Worm (Caenorhabditis elegans) whole organism, late embryonic: Measurements from ENCODE around the gene F53A9.3.

Experiments
- C08G9.2 ChIP-seq: sonication (generic microtip); optimal IDR thresholded peaks from 2 replicates; lab custom pipeline; 2016; ENCODE audit warnings: mild to moderate bottlenecking, missing genetic modification characterization, moderate library complexity, missing compliant biosample characterization
- C38D4.7 ChIP-seq: fragments of 200-800 bp; sonication (Bioruptor generic); optimal IDR thresholded peaks from 2 replicates; lab custom pipeline; 2018; ENCODE audit warnings: mild to moderate bottlenecking, missing genetic modification characterization, moderate library complexity, missing compliant biosample characterization
- T23F11.4 ChIP-seq: fragments of 200-800 bp; sonication (Bioruptor generic); optimal IDR thresholded peaks from 2 replicates; lab custom pipeline; 2018; ENCODE audit warnings: mild to moderate bottlenecking, missing genetic modification characterization, missing compliant biosample characterization
- ahr-1 ChIP-seq: sonication (generic microtip); optimal IDR thresholded peaks from 2 replicates; lab custom pipeline; 2016; ENCODE audit warnings: missing genetic modification characterization, missing compliant biosample characterization
- ama-1 ChIP-seq: fragments of 150-350 bp; optimal IDR thresholded peaks from 2 replicates; lab custom pipeline; 2014
- ceh-14 ChIP-seq: sonication (generic microtip); optimal IDR thresholded peaks from 2 replicates; lab custom pipeline; 2016; ENCODE audit warnings: missing genotype, missing genetic modification characterization, missing compliant biosample characterization
- ceh-18 ChIP-seq: sonication (generic microtip); optimal IDR thresholded peaks from 2 replicates; lab custom pipeline; 2016; ENCODE audit warnings: missing genetic modification characterization, missing compliant biosample characterization
- ceh-19 ChIP-seq: fragments of 200-800 bp; sonication (Bioruptor generic); optimal IDR thresholded peaks from 2 replicates; lab custom pipeline; 2018; ENCODE audit warnings: mild to moderate bottlenecking, missing genetic modification characterization, missing compliant biosample characterization
- ceh-22 ChIP-seq: sonication (generic microtip); optimal IDR thresholded peaks from 2 replicates; lab custom pipeline; 2017; ENCODE audit warnings: missing biosample characterization, missing genetic modification characterization
- ceh-24 ChIP-seq: sonication (generic microtip); optimal IDR thresholded peaks from 2 replicates; lab custom pipeline; 2016; ENCODE audit warnings: mild to moderate bottlenecking, missing genetic modification characterization, missing compliant biosample characterization
- ceh-30 ChIP-seq: fragments of 150-350 bp; optimal IDR thresholded peaks from 2 replicates; lab custom pipeline; 2014; ENCODE audit warnings: missing biosample characterization, missing genetic modification characterization
- ceh-31 ChIP-seq: sonication (generic microtip); optimal IDR thresholded peaks from 2 replicates; lab custom pipeline; 2016; ENCODE audit warnings: missing genetic modification characterization, missing compliant biosample characterization
- ceh-34 ChIP-seq: sonication (generic microtip); optimal IDR thresholded peaks from 2 replicates; lab custom pipeline; 2016; ENCODE audit warnings: mild to moderate bottlenecking, missing genetic modification characterization, missing compliant biosample characterization
- ceh-45 ChIP-seq: fragments of 200-800 bp; sonication (Bioruptor generic); IDR thresholded peaks from 2 replicates; pipeline ENCODE4 v1.3.6; 2022; ENCODE audit warnings: missing genetic modification reagents, missing genetic modification characterization, missing compliant biosample characterization
- che-1 ChIP-seq: sonication (generic microtip); optimal IDR thresholded peaks from 2 replicates; lab custom pipeline; 2016; ENCODE audit warnings: mild to moderate bottlenecking, missing genetic modification characterization, missing compliant biosample characterization
- dmd-4 ChIP-seq: sonication (generic microtip); optimal IDR thresholded peaks from 2 replicates; lab custom pipeline; 2016; ENCODE audit warnings: borderline replicate concordance, missing genetic modification characterization, missing compliant biosample characterization
- dve-1 ChIP-seq: sonication (generic microtip); optimal IDR thresholded peaks from 2 replicates; lab custom pipeline; 2017; ENCODE audit warnings: antibody characterized with exemption, mild to moderate bottlenecking, missing genetic modification characterization, missing compliant biosample characterization
- elt-2 ChIP-seq: sonication (generic microtip); optimal IDR thresholded peaks from 2 replicates; lab custom pipeline; 2016; ENCODE audit warnings: missing genetic modification reagents, missing genetic modification characterization, missing compliant biosample characterization
- elt-4 ChIP-seq: sonication (generic microtip); optimal IDR thresholded peaks from 2 replicates; lab custom pipeline; 2016; ENCODE audit warnings: missing genetic modification characterization, missing compliant biosample characterization
- ets-4 ChIP-seq: sonication (generic microtip); optimal IDR thresholded peaks from 2 replicates; lab custom pipeline; 2016; ENCODE audit warnings: missing genetic modification characterization, missing compliant biosample characterization
- fax-1 ChIP-seq: sonication (generic microtip); optimal IDR thresholded peaks from 2 replicates; lab custom pipeline; 2016; ENCODE audit warnings: missing genotype, missing genetic modification characterization, missing compliant biosample characterization
- fkh-10 ChIP-seq: fragments of 150-350 bp; optimal IDR thresholded peaks from 2 replicates; lab custom pipeline; 2014; ENCODE audit warnings: missing biosample characterization, missing genetic modification reagents, missing genetic modification characterization
- hlh-8 ChIP-seq: sonication (generic microtip); optimal IDR thresholded peaks from 2 replicates; lab custom pipeline; 2016; ENCODE audit warnings: missing genotype, missing genetic modification characterization, missing compliant biosample characterization
- nhr-232 ChIP-seq: sonication (generic microtip); optimal IDR thresholded peaks from 2 replicates; lab custom pipeline; 2016; ENCODE audit warnings: missing genetic modification characterization, missing compliant biosample characterization
- npax-4 ChIP-seq: sonication (generic microtip); optimal IDR thresholded peaks from 2 replicates; lab custom pipeline; 2016; ENCODE audit warnings: missing genetic modification characterization, missing compliant biosample characterization
- pat-9 ChIP-seq: fragments of 200-800 bp; sonication (Bioruptor generic); optimal IDR thresholded peaks from 2 replicates; lab custom pipeline; 2018; ENCODE audit warnings: mild to moderate bottlenecking, missing genetic modification characterization, moderate library complexity, missing compliant biosample characterization
- pax-1 ChIP-seq: fragments of 150-350 bp; optimal IDR thresholded peaks from 2 replicates; lab custom pipeline; 2014; ENCODE audit warnings: missing biosample characterization, missing genetic modification characterization
- pha-4 ChIP-seq: fragments of 150-350 bp; optimal IDR thresholded peaks from 2 replicates; lab custom pipeline; 2018; ENCODE audit warnings: missing biosample characterization, missing genetic modification reagents, missing genetic modification characterization
- pqm-1 ChIP-seq: sonication (generic microtip); optimal IDR thresholded peaks from 2 replicates; lab custom pipeline; 2016; ENCODE audit warnings: missing genetic modification characterization, missing compliant biosample characterization
- pros-1 ChIP-seq: fragments of 150-350 bp; optimal IDR thresholded peaks from 2 replicates; lab custom pipeline; 2014; ENCODE audit warnings: missing biosample characterization, missing genetic modification reagents, missing genetic modification characterization
- ref-2 ChIP-seq: sonication (generic microtip); optimal IDR thresholded peaks from 2 replicates; lab custom pipeline; 2016; ENCODE audit warnings: missing genetic modification characterization, missing compliant biosample characterization
- tbx-2 ChIP-seq: sonication (generic microtip); optimal IDR thresholded peaks from 2 replicates; lab custom pipeline; 2016; ENCODE audit warnings: missing genetic modification characterization, missing compliant biosample characterization
- tbx-7 ChIP-seq: sonication (generic microtip); optimal IDR thresholded peaks from 2 replicates; lab custom pipeline; 2016; ENCODE audit warnings: missing genotype, missing genetic modification characterization, missing compliant biosample characterization
- unc-86 ChIP-seq: sonication (generic microtip); optimal IDR thresholded peaks from 2 replicates; lab custom pipeline; 2016; ENCODE audit warnings: missing genetic modification characterization, missing compliant biosample characterization
- zip-5 ChIP-seq: sonication (generic microtip); optimal IDR thresholded peaks from 2 replicates; lab custom pipeline; 2016; ENCODE audit warnings: missing genetic modification characterization, missing compliant biosample characterization
- ztf-16 ChIP-seq: sonication (generic microtip); optimal IDR thresholded peaks from 2 replicates; lab custom pipeline; 2017; ENCODE audit warnings: missing genetic modification characterization, missing compliant biosample characterization

F53A9.3 gene

ce11 chrX:8713754-8714295, 5.7 kb downstream of the F53A9.3 start, which contains the start of gene F53A9.6 (continued):
- TF ChIP-seq ceh-18 (tag; lab: Kevin White, UChicago) (no peak), ceh-24 (tag; lab: Kevin White, UChicago) (no peak), ceh-22 (tag; lab: Kevin White, UChicago) (no peak), ceh-30 (tag; lab: Kevin White, UChicago) (no peak)

ce11 chrX:8714845-8715244, 6.7 kb downstream of the F53A9.3 start:
- TF ChIP-seq dmd-4 (no peak), ama-1 (no peak), ztf-16 (tag; lab: Kevin White, UChicago) (no peak), ceh-34 (tag; lab: Kevin White, UChicago) (no peak), ceh-30 (tag; lab: Kevin White, UChicago) (no peak), elt-4 (tag; lab: Kevin White, UChicago) (no peak), che-1 (no peak), C08G9.2 (no peak), ceh-19 (GFP tag; lab: Kevin White, UChicago) (no peak), ceh-24 (tag; lab: Kevin White, UChicago) (no peak), zip-5 (tag; lab: Kevin White, UChicago) (no peak), T23F11.4 (GFP tag; lab: Kevin White, UChicago) (no peak)
- TF ChIP-seq, all 69 proteins: peak for 0

- TF ChIP-seq ahr-1 (tag; lab: Kevin White, UChicago) = no peak
- TF ChIP-seq pros-1 (tag; lab: Kevin White, UChicago) = no peak
- TF ChIP-seq ets-4 (tag; lab: Kevin White, UChicago) = no peak
- no peak for TF ChIP-seq ceh-45 (GFP tag; lab: Robert Waterston, UW)
- TF ChIP-seq ref-2 = no peak
- no peak for TF ChIP-seq ceh-14 (tag; lab: Kevin White, UChicago)
- no peak for TF ChIP-seq elt-4 (tag; lab: Kevin White, UChicago)
- TF ChIP-seq pat-9 = no peak
- TF ChIP-seq hlh-8 (tag; lab: Kevin White, UChicago) = no peak
- TF ChIP-seq tbx-7 (tag; lab: Kevin White, UChicago) = no peak
- TF ChIP-seq pax-1 (tag; lab: Kevin White, UChicago) = no peak
- TF ChIP-seq elt-2 (tag; lab: Kevin White, UChicago) = no peak
- no peak for TF ChIP-seq C08G9.2
- TF ChIP-seq nhr-232 (tag; lab: Kevin White, UChicago) = no peak
- no peak for TF ChIP-seq ceh-31 (tag; lab: Kevin White, UChicago)
- no peak for TF ChIP-seq pqm-1 (tag; lab: Kevin White, UChicago)
- no peak for TF ChIP-seq fax-1
- no peak for TF ChIP-seq ceh-24 (tag; lab: Kevin White, UChicago)
- TF ChIP-seq dve-1 (tag; lab: Kevin White, UChicago) = no peak
These were observed 8.7 kb downstream of the F53A9.3 start, which contains the start of gene F53A9.7 for ce11 chrX:8716822-8717221. F53A9.7 (minus strand) TSS chrX:8716922.

- TF ChIP-seq dmd-4 (no peak), unc-86 (tag; lab: Kevin White, UChicago) (no peak), ceh-19 (GFP tag; lab: Kevin White, UChicago) (no peak), ama-1 (no peak), fkh-10 (GFP tag; lab: Kevin White, UChicago) (no peak), C38D4.7 (GFP tag; lab: Kevin White, UChicago) (no peak), ceh-45 (GFP tag; lab: Robert Waterston, UW) (no peak), ceh-14 (tag; lab: Kevin White, UChicago) (no peak), dve-1 (tag; lab: Kevin White, UChicago) (no peak), pat-9 (no peak), tbx-2 (no peak), pha-4 (no peak), nhr-232 (tag; lab: Kevin White, UChicago) (no peak), ceh-31 (tag; lab: Kevin White, UChicago) (no peak), npax-4 (no peak)
These were observed 10.0 kb downstream of the F53A9.3 start for ce11 chrX:8718153-8718552.
